Fruit fly (Drosophila melanogaster) whole organism, embryonic: ENCODE measurements around the gene Agpat1.

Source experiments
- Adf1 ChIP-seq: fragments of 200-800 bp; sonication (Bioruptor generic); IDR thresholded peaks from 2 replicates; pipeline ENCODE4 v1.3.6; 2022; ENCODE audit warnings: missing biosample characterization, missing genetic modification characterization
- CG11093 ChIP-seq: fragments of 200-800 bp; sonication (Bioruptor generic); IDR thresholded peaks from 3 replicates; pipeline ENCODE4 v1.3.6; 2022; ENCODE audit warnings: missing biosample characterization, missing genetic modification characterization
- CG12155 ChIP-seq: fragments of 200-800 bp; sonication (Bioruptor generic); optimal IDR thresholded peaks from 3 replicates; lab custom pipeline; 2016; ENCODE audit warnings: missing biosample characterization, missing genetic modification characterization
- CG15073 ChIP-seq: fragments of 200-800 bp; sonication (Bioruptor generic); optimal IDR thresholded peaks from 2 replicates; lab custom pipeline; 2016; ENCODE audit warnings: missing biosample characterization, missing genetic modification characterization
- CG17359 ChIP-seq: fragments of 200-800 bp; sonication (Bioruptor generic); optimal IDR thresholded peaks from 3 replicates; lab custom pipeline; 2018; ENCODE audit warnings: missing biosample characterization, mild to moderate bottlenecking, missing genetic modification characterization, moderate library complexity
- CG18011 ChIP-seq: fragments of 200-800 bp; sonication (Bioruptor generic); optimal IDR thresholded peaks from 2 replicates; lab custom pipeline; 2017; ENCODE audit warnings: missing biosample characterization, missing genetic modification characterization, mild to moderate bottlenecking, moderate library complexity, missing genotype
- CG1832 ChIP-seq: fragments of 200-800 bp; sonication (Bioruptor generic); optimal IDR thresholded peaks from 2 replicates; lab custom pipeline; 2017; ENCODE audit warnings: missing biosample characterization, mild to moderate bottlenecking, missing genetic modification characterization, inconsistent platforms
- CG31388 ChIP-seq: fragments of 200-800 bp; sonication (Bioruptor generic); optimal IDR thresholded peaks from 2 replicates; lab custom pipeline; 2016; ENCODE audit warnings: missing biosample characterization, missing genetic modification characterization
- CG34224 ChIP-seq: fragments of 200-800 bp; sonication (Bioruptor generic); IDR thresholded peaks from 3 replicates; pipeline ENCODE4 v1.3.6; 2022; ENCODE audit warnings: missing biosample characterization, missing genetic modification characterization; ENCODE audit not compliant: partially characterized antibody
- CG4360 ChIP-seq: fragments of 200-800 bp; sonication (Bioruptor generic); IDR thresholded peaks from 2 replicates; pipeline ENCODE4 v1.3.6; 2022; ENCODE audit warnings: missing biosample characterization, missing genetic modification characterization
- CG4404 ChIP-seq: fragments of 200-800 bp; sonication (Bioruptor generic); IDR thresholded peaks from 2 replicates; pipeline ENCODE4 v1.3.6; 2022; ENCODE audit warnings: missing biosample characterization, missing genetic modification characterization
- CG8290 ChIP-seq, 3 experiments: fragments of 200-800 bp; sonication (Bioruptor generic); optimal IDR thresholded peaks; 2 replicates each; lab custom pipeline; 2016 to 2019; ENCODE audit warnings: missing biosample characterization in 3 of 3, missing genetic modification characterization in 3 of 3, mild to moderate bottlenecking in 2 of 3, moderate library complexity in 1 of 3
- CTCF ChIP-seq: fragments of 200-800 bp; sonication (Bioruptor generic); optimal IDR thresholded peaks from 2 replicates; lab custom pipeline; 2017; ENCODE audit warnings: missing biosample characterization, mild to moderate bottlenecking, missing genetic modification characterization, moderate library complexity
- CkIIα-i1 ChIP-seq: fragments of 200-800 bp; sonication (Bioruptor generic); IDR thresholded peaks from 2 replicates; pipeline ENCODE4 v1.3.6; 2022; ENCODE audit warnings: missing biosample characterization, missing genetic modification characterization
- Dbx ChIP-seq: fragments of 200-800 bp; sonication (Bioruptor generic); IDR thresholded peaks from 3 replicates; pipeline ENCODE4 v1.3.6; 2022; ENCODE audit warnings: missing biosample characterization, missing genetic modification characterization
- Dip2 ChIP-seq: fragments of 200-800 bp; sonication (Bioruptor generic); IDR thresholded peaks from 2 replicates; pipeline ENCODE4 v1.3.6; 2022; ENCODE audit warnings: missing biosample characterization, missing genetic modification characterization
- Drgx ChIP-seq: fragments of 200-800 bp; sonication (Bioruptor generic); IDR thresholded peaks from 2 replicates; pipeline ENCODE4 v1.3.6; 2022; ENCODE audit warnings: missing biosample characterization, missing genetic modification characterization
- Ets65A ChIP-seq: fragments of 200-800 bp; sonication (Bioruptor generic); peaks from one replicate; lab custom pipeline; 2016; ENCODE audit warnings: missing biosample characterization, missing genetic modification characterization
- GATAe ChIP-seq: fragments of 200-800 bp; sonication (Bioruptor generic); conservative IDR thresholded peaks from 2 replicates; pipeline ENCODE4 v1.3.6; 2022; ENCODE audit warnings: missing biosample characterization, missing genetic modification characterization
- Gsc ChIP-seq: fragments of 200-800 bp; sonication (Bioruptor generic); IDR thresholded peaks from 2 replicates; pipeline ENCODE4 v1.3.6; 2022; ENCODE audit warnings: missing biosample characterization, missing genetic modification characterization
- Lim3 ChIP-seq: fragments of 200-800 bp; sonication (Bioruptor generic); IDR thresholded peaks from 2 replicates; pipeline ENCODE4 v1.3.6; 2022; ENCODE audit warnings: missing biosample characterization, missing genetic modification characterization
- Med ChIP-seq: fragments of 200-800 bp; sonication (Bioruptor generic); peaks from one replicate; lab custom pipeline; 2016; ENCODE audit warnings: missing biosample characterization, missing genetic modification characterization, mild to moderate bottlenecking, inconsistent platforms, moderate library complexity
- Oaz ChIP-seq: fragments of 200-800 bp; sonication (Bioruptor generic); IDR thresholded peaks from 2 replicates; pipeline ENCODE4 v1.3.6; 2022; ENCODE audit warnings: missing biosample characterization, missing genetic modification characterization
- Ravus ChIP-seq: fragments of 200-800 bp; sonication (Bioruptor generic); IDR thresholded peaks from 2 replicates; pipeline ENCODE4 v1.3.6; 2022; ENCODE audit warnings: missing biosample characterization, missing genetic modification characterization
- Sox102F ChIP-seq: fragments of 200-800 bp; sonication (Bioruptor generic); optimal IDR thresholded peaks from 2 replicates; lab custom pipeline; 2018; ENCODE audit warnings: missing biosample characterization, mild to moderate bottlenecking, missing genetic modification characterization, moderate library complexity
- Taf1 ChIP-seq: fragments of 200-800 bp; sonication (Bioruptor generic); IDR thresholded peaks from 2 replicates; pipeline ENCODE4 v1.3.6; 2022; ENCODE audit warnings: missing biosample characterization, missing genetic modification characterization
- ab ChIP-seq: fragments of 200-800 bp; sonication (Bioruptor generic); optimal IDR thresholded peaks from 2 replicates; lab custom pipeline; 2016; ENCODE audit warnings: missing biosample characterization, missing genetic modification characterization
- abd-A ChIP-seq: fragments of 200-800 bp; sonication (Bioruptor generic); optimal IDR thresholded peaks from 3 replicates; lab custom pipeline; 2019; ENCODE audit warnings: missing biosample characterization, mild to moderate bottlenecking, missing genetic modification characterization, moderate library complexity
- ap ChIP-seq: fragments of 200-800 bp; sonication (Bioruptor generic); IDR thresholded peaks from 2 replicates; pipeline ENCODE4 v1.3.6; 2022; ENCODE audit warnings: missing biosample characterization, missing genetic modification characterization
- ash1 ChIP-seq: fragments of 200-800 bp; sonication (Bioruptor generic); optimal IDR thresholded peaks from 2 replicates; lab custom pipeline; 2018; ENCODE audit warnings: missing biosample characterization, mild to moderate bottlenecking, missing genetic modification characterization
- bigmax ChIP-seq: fragments of 200-800 bp; sonication (Bioruptor generic); optimal IDR thresholded peaks from 2 replicates; lab custom pipeline; 2018; ENCODE audit warnings: missing biosample characterization, mild to moderate bottlenecking, missing genetic modification characterization
- cg ChIP-seq: fragments of 200-800 bp; sonication (Bioruptor generic); optimal IDR thresholded peaks from 3 replicates; lab custom pipeline; 2019; ENCODE audit warnings: missing biosample characterization, mild to moderate bottlenecking, missing genetic modification characterization, moderate library complexity
- chm ChIP-seq: fragments of 200-800 bp; sonication (Bioruptor generic); IDR thresholded peaks from 2 replicates; pipeline ENCODE4 v1.3.6; 2022; ENCODE audit warnings: missing biosample characterization, missing genetic modification characterization
- corto ChIP-seq: fragments of 200-800 bp; sonication (Bioruptor generic); optimal IDR thresholded peaks from 2 replicates; lab custom pipeline; 2016; ENCODE audit warnings: missing biosample characterization, mild to moderate bottlenecking, missing genetic modification characterization, moderate library complexity
- crol ChIP-seq: fragments of 200-800 bp; sonication (Bioruptor generic); IDR thresholded peaks from 2 replicates; pipeline ENCODE4 v1.3.6; 2022; ENCODE audit warnings: missing biosample characterization, missing genetic modification characterization
- dysf ChIP-seq: fragments of 200-800 bp; sonication (Bioruptor generic); IDR thresholded peaks from 3 replicates; pipeline ENCODE4 v1.3.6; 2022; ENCODE audit warnings: missing biosample characterization, missing genetic modification characterization
- grn ChIP-seq: fragments of 200-800 bp; sonication (Bioruptor generic); optimal IDR thresholded peaks from 3 replicates; lab custom pipeline; 2017; ENCODE audit warnings: missing biosample characterization, missing genetic modification characterization
- jigr1 ChIP-seq: fragments of 200-800 bp; sonication (Bioruptor generic); IDR thresholded peaks from 3 replicates; pipeline ENCODE4 v1.3.6; 2022; ENCODE audit warnings: missing biosample characterization, missing genetic modification characterization
- kni ChIP-seq: fragments of 200-800 bp; sonication (Bioruptor generic); optimal IDR thresholded peaks from 3 replicates; lab custom pipeline; 2017; ENCODE audit warnings: mild to moderate bottlenecking, missing biosample characterization, missing genetic modification reagents, missing genetic modification characterization
- maf-S ChIP-seq: fragments of 200-800 bp; sonication (Bioruptor generic); optimal IDR thresholded peaks from 2 replicates; lab custom pipeline; 2016; ENCODE audit warnings: missing biosample characterization, missing genetic modification characterization
- mam ChIP-seq: fragments of 200-800 bp; sonication (Bioruptor generic); optimal IDR thresholded peaks from 3 replicates; lab custom pipeline; 2016; ENCODE audit warnings: missing biosample characterization, missing genetic modification characterization
- psq ChIP-seq: fragments of 200-800 bp; sonication (Bioruptor generic); optimal IDR thresholded peaks from 2 replicates; lab custom pipeline; 2017; ENCODE audit warnings: missing biosample characterization, missing genetic modification characterization
- schlank ChIP-seq: fragments of 200-800 bp; sonication (Bioruptor generic); optimal IDR thresholded peaks from 2 replicates; lab custom pipeline; 2018; ENCODE audit warnings: missing biosample characterization, mild to moderate bottlenecking, missing genetic modification characterization
- scrt ChIP-seq: fragments of 200-800 bp; sonication (Bioruptor generic); optimal IDR thresholded peaks from 2 replicates; lab custom pipeline; 2018; ENCODE audit warnings: missing biosample characterization, mild to moderate bottlenecking, missing genetic modification characterization, moderate library complexity
- tap ChIP-seq: fragments of 200-800 bp; optimal IDR thresholded peaks from 3 replicates; lab custom pipeline; 2019; ENCODE audit warnings: missing biosample characterization, mild to moderate bottlenecking, missing genetic modification characterization, moderate library complexity
- twi ChIP-seq: fragments of 200-800 bp; optimal IDR thresholded peaks from 2 replicates; lab custom pipeline; 2019; ENCODE audit warnings: missing biosample characterization, mild to moderate bottlenecking, missing genetic modification characterization, moderate library complexity
- unc-4 ChIP-seq: fragments of 200-800 bp; sonication (Bioruptor generic); IDR thresholded peaks from 2 replicates; pipeline ENCODE4 v1.3.6; 2022; ENCODE audit warnings: missing biosample characterization, missing genetic modification characterization; ENCODE audit not compliant: partially characterized antibody
- unpg ChIP-seq: fragments of 200-800 bp; sonication (Bioruptor generic); optimal IDR thresholded peaks from 3 replicates; lab custom pipeline; 2018; ENCODE audit warnings: missing biosample characterization, mild to moderate bottlenecking, missing genetic modification characterization, moderate library complexity
- vvl ChIP-seq: fragments of 200-800 bp; sonication (Bioruptor generic); IDR thresholded peaks from 2 replicates; pipeline ENCODE4 v1.3.6; 2022; ENCODE audit warnings: missing biosample characterization, missing genetic modification characterization
- yki ChIP-seq: fragments of >200 bp; optimal IDR thresholded peaks from 3 replicates; lab custom pipeline; 2018

Gene Agpat1

DNA sequence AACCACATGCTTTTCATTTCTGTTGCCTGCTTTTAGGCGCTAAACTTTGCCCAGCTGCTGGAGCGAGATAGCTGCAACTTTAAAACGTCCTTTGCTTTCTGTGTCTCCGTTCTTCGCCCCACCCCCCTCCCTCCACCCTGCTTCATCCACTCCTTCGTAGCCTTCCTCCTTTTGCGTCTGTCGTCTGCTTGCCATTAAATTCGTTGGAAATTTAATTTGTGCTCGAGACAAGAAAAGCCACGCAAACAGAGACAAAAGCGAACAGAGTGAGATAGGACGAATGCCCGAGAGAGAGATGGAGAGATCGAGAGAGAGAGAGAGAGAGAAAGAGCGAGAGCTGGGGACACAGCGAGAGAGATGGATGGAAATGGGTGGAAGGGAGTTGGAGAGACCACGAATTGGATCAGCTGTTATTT is 45.1 kb upstream of the Agpat1 start (continued):
- TF ChIP-seq Adf1 (GFP tag; lab: Robert Waterston, UW): peak; percentile 14; the same call in 1 of the 2 replicates
- TF ChIP-seq abd-A: peak; percentile 71
- TF ChIP-seq Sox102F: no peak
- TF ChIP-seq CG1832: peak; percentile 89
- TF ChIP-seq unc-4: no peak
- TF ChIP-seq dysf (GFP tag; lab: Robert Waterston, UW): no peak
- peak; percentile 73 for TF ChIP-seq ash1
- peak; percentile 15 for TF ChIP-seq psq (GFP tag; lab: Kevin White, UChicago)
- TF ChIP-seq yki: no peak
- TF ChIP-seq Ravus (GFP tag; lab: Robert Waterston, UW): no peak
- peak; percentile 55 for TF ChIP-seq CG8290 (GFP tag; optimal IDR thresholded peaks at IDR 0.05; lab: Kevin White, UChicago)
- peak; percentile 12 to 88 for TF ChIP-seq CG8290 (tag; optimal IDR thresholded peaks at IDR 0.05; lab: Kevin White, UChicago)
- peak; percentile 41; the same call in 1 of the 2 replicates for TF ChIP-seq chm (GFP tag; lab: Robert Waterston, UW)
- TF ChIP-seq Med: peak; percentile 37

DNA sequence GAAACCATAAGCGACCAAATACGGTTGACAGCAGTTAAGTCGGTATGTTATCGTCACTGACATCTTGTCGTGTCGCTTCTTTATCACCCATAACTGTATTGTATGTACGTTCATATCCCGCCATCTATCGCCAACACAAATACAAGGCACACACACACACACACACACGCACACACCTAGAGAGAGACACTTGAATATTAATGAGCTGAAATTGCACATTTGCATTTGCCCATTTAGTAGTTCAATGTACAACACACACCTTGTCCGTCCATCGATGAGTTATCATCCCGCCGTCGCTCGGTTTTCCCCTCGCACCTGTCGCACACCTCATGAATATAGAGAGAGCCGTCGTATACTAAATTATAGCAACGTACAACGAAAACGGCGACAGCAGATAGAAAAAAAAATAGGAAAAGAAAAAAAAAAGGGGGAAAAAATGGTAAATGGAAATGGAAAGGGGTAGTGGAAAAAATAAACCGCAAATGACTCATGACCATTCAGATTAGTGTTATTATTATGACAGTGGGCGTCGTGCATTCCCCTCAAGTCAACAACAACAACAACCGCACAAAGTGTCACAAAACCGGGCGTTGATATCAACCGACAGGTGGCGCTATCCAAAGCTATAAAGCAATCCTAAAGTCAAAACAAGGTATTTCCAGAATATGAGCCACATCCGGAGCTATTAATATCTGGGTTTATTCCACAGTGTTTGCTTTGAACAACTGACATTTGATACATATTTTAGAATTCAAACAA is 43.8 kb upstream of the Agpat1 start:
- TF ChIP-seq CTCF (GFP tag; lab: Kevin White, UChicago) (peak; percentile 87), corto (GFP tag; lab: Kevin White, UChicago) (no peak), maf-S (GFP tag; lab: Kevin White, UChicago) (no peak), CG18011 (GFP tag; lab: Kevin White, UChicago) (no peak), CG4360 (GFP tag; lab: Robert Waterston, UW) (peak; percentile 41; the same call in 1 of the 2 replicates), bigmax (GFP tag; lab: Kevin White, UChicago) (no peak), GATAe (GFP tag; lab: Robert Waterston, UW) (no peak), ab (GFP tag; lab: Kevin White, UChicago) (no peak), CG11093 (GFP tag; lab: Robert Waterston, UW) (no peak), Drgx (GFP tag; lab: Robert Waterston, UW) (peak; percentile 22; the same call in 1 of the 2 replicates), grn (GFP tag; lab: Kevin White, UChicago) (peak; percentile 48), CG17359 (tag; lab: Kevin White, UChicago) (peak; percentile 48), vvl (GFP tag; lab: Robert Waterston, UW) (peak; percentile 67; the same call in 1 of the 2 replicates), twi (tag; lab: Kevin White, UChicago) (no peak), unpg (no peak), Gsc (no peak), Adf1 (GFP tag; lab: Robert Waterston, UW) (no peak), CG34224 (GFP tag; lab: Robert Waterston, UW) (no peak), Taf1 (GFP tag; lab: Robert Waterston, UW) (no peak), CG15073 (GFP tag; lab: Kevin White, UChicago) (no peak), cg (GFP tag; lab: Kevin White, UChicago) (peak; percentile 29), tap (tag; lab: Kevin White, UChicago) (no peak), CG12155 (GFP tag; lab: Kevin White, UChicago) (no peak), crol (GFP tag; lab: Robert Waterston, UW) (peak; percentile 55), Dbx (GFP tag; lab: Robert Waterston, UW) (no peak), CG4404 (GFP tag; lab: Robert Waterston, UW) (no peak), ap (no peak), mam (GFP tag; lab: Kevin White, UChicago) (no peak), CG8290 (GFP tag; optimal IDR thresholded peaks at IDR 0.05; lab: Kevin White, UChicago) (no peak), CG8290 (tag; optimal IDR thresholded peaks at IDR 0.05; lab: Kevin White, UChicago) (peak in 1 of 2 experiments; percentile 3), kni (GFP tag; lab: Kevin White, UChicago) (peak; percentile 11), scrt (GFP tag; lab: Kevin White, UChicago) (no peak), jigr1 (GFP tag; lab: Robert Waterston, UW) (no peak), Oaz (GFP tag; lab: Robert Waterston, UW) (no peak), Lim3 (GFP tag; lab: Robert Waterston, UW) (no peak), CkIIα-i1 (no peak), Med (peak; percentile 52), Dip2 (GFP tag; lab: Robert Waterston, UW) (no peak), CG31388 (no peak), Ets65A (GFP tag; lab: Kevin White, UChicago) (peak; percentile 3), schlank (tag; lab: Kevin White, UChicago) (no peak), abd-A (peak; percentile 39)
